Fruit fly (Drosophila melanogaster): ENCODE measurements around the gene CG31673.

Gene CG31673

DNA sequence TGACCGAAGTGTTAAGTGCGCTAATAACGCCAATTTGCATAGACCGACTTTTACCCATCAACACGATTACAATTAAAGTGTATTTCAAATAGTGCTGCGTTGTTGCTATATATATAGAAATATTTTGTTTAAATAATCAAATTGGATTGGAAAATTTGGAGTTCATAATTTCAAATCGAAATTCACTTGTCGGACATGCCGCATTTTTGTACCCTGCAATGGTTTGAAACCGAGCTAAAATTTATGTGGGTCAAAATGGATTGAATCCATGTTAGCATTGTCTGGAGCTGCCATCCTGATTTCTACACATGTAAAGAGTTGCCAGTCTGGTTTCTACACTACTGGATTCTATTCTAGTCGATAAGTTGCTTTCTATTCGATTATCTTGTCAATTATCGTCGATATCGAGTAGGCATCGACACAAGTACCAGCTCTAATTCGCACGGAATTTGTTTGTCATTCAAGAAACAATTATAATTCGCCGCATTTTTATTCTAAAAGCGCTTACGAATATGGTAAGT is 42.1 kb upstream of the CG31673 start, which contains the start of gene Pomp (continued):
- TF ChIP-seq CG31365 (tag; optimal IDR thresholded peaks at IDR 0.05) (peak; percentile 59), CG11695 (GFP tag; IDR thresholded peaks at IDR 0.05) (peak; percentile 88), Doc2 (GFP tag; IDR thresholded peaks at IDR 0.05) (no peak; the same call in 1 of the 2 replicates), pb (GFP tag; optimal IDR thresholded peaks at IDR 0.05) (no peak), CG1832 (GFP tag; optimal IDR thresholded peaks at IDR 0.05) (no peak), CG18262 (tag; optimal IDR thresholded peaks at IDR 0.05) (peak; percentile 90), crc (GFP tag; optimal IDR thresholded peaks at IDR 0.05) (peak; percentile 39), stwl (tag; optimal IDR thresholded peaks at IDR 0.05) (peak; percentile 92), CG9817 (tag; optimal IDR thresholded peaks at IDR 0.05) (peak; percentile 56), zfh2 (GFP tag; optimal IDR thresholded peaks at IDR 0.05) (peak; percentile 63), chif (GFP tag; optimal IDR thresholded peaks at IDR 0.05) (peak; percentile 39 to 61), CHES-1-like (GFP tag; optimal IDR thresholded peaks at IDR 0.05) (peak; percentile 81), CG10321 (GFP tag; IDR thresholded peaks at IDR 0.05) (peak; percentile 60), CG31388 (GFP tag; optimal IDR thresholded peaks at IDR 0.05) (no peak), CG2202 (tag; optimal IDR thresholded peaks at IDR 0.05) (peak; percentile 61), CG8089 (GFP tag; optimal IDR thresholded peaks at IDR 0.05) (peak; percentile 0), Ada2b (GFP tag; IDR thresholded peaks at IDR 0.05) (peak; percentile 80), B-H2 (GFP tag; optimal IDR thresholded peaks at IDR 0.05) (peak; percentile 49), Ravus (GFP tag; IDR thresholded peaks at IDR 0.05) (peak; percentile 31), Ets65A (GFP tag) (peak; percentile 95), kah (GFP tag; optimal IDR thresholded peaks at IDR 0.05) (peak; percentile 60), bowl (GFP tag; IDR thresholded peaks at IDR 0.05) (peak; percentile 60; the same call in 1 of the 2 replicates), CG4328 (GFP tag; optimal IDR thresholded peaks at IDR 0.05) (peak; percentile 6), danr (GFP tag; IDR thresholded peaks at IDR 0.05) (peak; percentile 77; the same call in 1 of the 2 replicates), prd (optimal IDR thresholded peaks at IDR 0.05) (no peak), prd (GFP tag; IDR thresholded peaks at IDR 0.05) (peak; percentile 92), Optix (GFP tag; IDR thresholded peaks at IDR 0.05) (peak; percentile 67; the same call in 1 of the 3 replicates), CG17912 (GFP tag; optimal IDR thresholded peaks at IDR 0.05) (no peak), chinmo (GFP tag; IDR thresholded peaks at IDR 0.05; ENCODE audit: partially characterized antibody) (0 out of 4 replicates have a peak, but pooled peaks have one; percentile 53), Jarid2 (GFP tag; optimal IDR thresholded peaks at IDR 0.05) (peak; percentile 69), fru (optimal IDR thresholded peaks at IDR 0.05) (no peak), CG3995 (GFP tag; optimal IDR thresholded peaks at IDR 0.05) (peak; percentile 57), CG4854 (GFP tag; optimal IDR thresholded peaks at IDR 0.05) (peak; percentile 45), CG14965 (GFP tag; optimal IDR thresholded peaks at IDR 0.05; ENCODE audit: borderline replicate concordance) (no peak), CG7556 (GFP tag; optimal IDR thresholded peaks at IDR 0.05) (peak; percentile 80), CG7928 (GFP tag; optimal IDR thresholded peaks at IDR 0.05) (peak; percentile 41), sim (GFP tag; IDR thresholded peaks at IDR 0.05) (peak; percentile 80), CG11085 (GFP tag; IDR thresholded peaks at IDR 0.05) (peak; percentile 72), CG4424 (GFP tag; optimal IDR thresholded peaks at IDR 0.05) (peak; percentile 84), wdn (GFP tag; IDR thresholded peaks at IDR 0.05) (peak; percentile 67), CG6683 (GFP tag; optimal IDR thresholded peaks at IDR 0.05) (peak; percentile 71), Meics (GFP tag; optimal IDR thresholded peaks at IDR 0.05) (peak; percentile 90), Elba2 (GFP tag; optimal IDR thresholded peaks at IDR 0.05) (no peak), Dfd (GFP tag; optimal IDR thresholded peaks at IDR 0.05) (no peak), lola (GFP tag; optimal IDR thresholded peaks at IDR 0.05) (peak in 1 of 3 experiments; percentile 70), sqz (GFP tag; optimal IDR thresholded peaks at IDR 0.05) (peak; percentile 37), CG1603 (tag; optimal IDR thresholded peaks at IDR 0.05) (peak; percentile 87), corto (GFP tag; optimal IDR thresholded peaks at IDR 0.05) (peak; percentile 80), ERR (GFP tag; optimal IDR thresholded peaks at IDR 0.05) (peak; percentile 25), CG12769 (tag; optimal IDR thresholded peaks at IDR 0.05) (peak; percentile 90), ara (GFP tag; IDR thresholded peaks at IDR 0.05) (peak; percentile 86)

Measured in whole organism, embryonic.